Fruit fly (Drosophila melanogaster): ENCODE measurements around the gene CG31788.

CG31788 gene

dm6 chr2L:18257878-18258277 lies at the start of gene CG31788:
Gene CG31788, minus strand, starts transcription at chr2L:18257978.
- TF ChIP-seq psq (optimal IDR thresholded peaks at IDR 0.05) = no peak
- TF ChIP-seq Sin3A (optimal IDR thresholded peaks at IDR 0.05) = no peak
- TF ChIP-seq h (optimal IDR thresholded peaks at IDR 0.05) = no peak
- no peak for TF ChIP-seq ttk (optimal IDR thresholded peaks at IDR 0.05)
- no peak for TF ChIP-seq Myc (optimal IDR thresholded peaks at IDR 0.05)
- no peak for TF ChIP-seq insv (optimal IDR thresholded peaks at IDR 0.05)

dm6 chr2L:18305057-18305829 lies 47.5 kb upstream of the CG31788 start:
- TF ChIP-seq ttk (optimal IDR thresholded peaks at IDR 0.05) (no peak), Myc (optimal IDR thresholded peaks at IDR 0.05) (no peak), h (optimal IDR thresholded peaks at IDR 0.05) (no peak), psq (optimal IDR thresholded peaks at IDR 0.05) (no peak), insv (optimal IDR thresholded peaks at IDR 0.05) (no peak), Sin3A (optimal IDR thresholded peaks at IDR 0.05) (no peak)

- TF ChIP-seq insv (optimal IDR thresholded peaks at IDR 0.05) (no peak), h (optimal IDR thresholded peaks at IDR 0.05) (no peak), Sin3A (optimal IDR thresholded peaks at IDR 0.05) (no peak), Myc (optimal IDR thresholded peaks at IDR 0.05) (no peak), ttk (optimal IDR thresholded peaks at IDR 0.05) (no peak), psq (optimal IDR thresholded peaks at IDR 0.05) (no peak)
Measured at dm6 chr2L:18304469-18304868, 46.7 kb upstream of the CG31788 start.

dm6 chr2L:18302780-18303179 lies 45.0 kb upstream of the CG31788 start:
- TF ChIP-seq ttk (optimal IDR thresholded peaks at IDR 0.05) (no peak), insv (optimal IDR thresholded peaks at IDR 0.05) (no peak), Myc (optimal IDR thresholded peaks at IDR 0.05) (no peak), h (optimal IDR thresholded peaks at IDR 0.05) (no peak), psq (optimal IDR thresholded peaks at IDR 0.05) (no peak)

- TF ChIP-seq Sin3A (optimal IDR thresholded peaks at IDR 0.05) (no peak), insv (optimal IDR thresholded peaks at IDR 0.05) (no peak), Myc (optimal IDR thresholded peaks at IDR 0.05) (no peak), ttk (optimal IDR thresholded peaks at IDR 0.05) (no peak), psq (optimal IDR thresholded peaks at IDR 0.05) (no peak), h (optimal IDR thresholded peaks at IDR 0.05) (no peak)
Measured at dm6 chr2L:18298541-18298940, 40.8 kb upstream of the CG31788 start.

dm6 chr2L:18294421-18294890 lies 36.7 kb upstream of the CG31788 start, which contains the start of gene CG5790:
Gene CG5790, plus strand, starts transcription at chr2L:18294840.
- TF ChIP-seq Myc (optimal IDR thresholded peaks at IDR 0.05) (no peak), Sin3A (optimal IDR thresholded peaks at IDR 0.05) (no peak)

dm6 chr2L:18292222-18292621 lies 34.4 kb upstream of the CG31788 start, which contains the start of gene Sfp36F:
Gene Sfp36F, plus strand, starts transcription at chr2L:18292522.
- no peak for TF ChIP-seq ttk (optimal IDR thresholded peaks at IDR 0.05)
- TF ChIP-seq insv (optimal IDR thresholded peaks at IDR 0.05) = no peak
- no peak for TF ChIP-seq Sin3A (optimal IDR thresholded peaks at IDR 0.05)
- TF ChIP-seq h (optimal IDR thresholded peaks at IDR 0.05) = no peak
- no peak for TF ChIP-seq psq (optimal IDR thresholded peaks at IDR 0.05)
- no peak for TF ChIP-seq Myc (optimal IDR thresholded peaks at IDR 0.05)

- TF ChIP-seq Sin3A (optimal IDR thresholded peaks at IDR 0.05) (no peak), h (optimal IDR thresholded peaks at IDR 0.05) (no peak), ttk (optimal IDR thresholded peaks at IDR 0.05) (no peak), insv (optimal IDR thresholded peaks at IDR 0.05) (no peak), Myc (optimal IDR thresholded peaks at IDR 0.05) (no peak)
Measured at dm6 chr2L:18291362-18291761, 33.6 kb upstream of the CG31788 start, which contains the start of gene CG43362. Gene CG43362, minus strand, starts transcription at chr2L:18291462.

dm6 chr2L:18287171-18287570 lies 29.4 kb upstream of the CG31788 start:
- no peak for TF ChIP-seq ttk (optimal IDR thresholded peaks at IDR 0.05)
- TF ChIP-seq Sin3A (optimal IDR thresholded peaks at IDR 0.05) = no peak

- TF ChIP-seq h (optimal IDR thresholded peaks at IDR 0.05) (no peak), Sin3A (optimal IDR thresholded peaks at IDR 0.05) (no peak), psq (optimal IDR thresholded peaks at IDR 0.05) (no peak), insv (optimal IDR thresholded peaks at IDR 0.05) (no peak), ttk (optimal IDR thresholded peaks at IDR 0.05) (no peak), Myc (optimal IDR thresholded peaks at IDR 0.05) (no peak)
Measured at dm6 chr2L:18285620-18286019, 27.8 kb upstream of the CG31788 start, which contains the start of gene CG31787. Gene CG31787, minus strand, starts transcription at chr2L:18285720.

- TF ChIP-seq insv (optimal IDR thresholded peaks at IDR 0.05) = no peak
- no peak for TF ChIP-seq Myc (optimal IDR thresholded peaks at IDR 0.05)
- no peak for TF ChIP-seq psq (optimal IDR thresholded peaks at IDR 0.05)
- no peak for TF ChIP-seq ttk (optimal IDR thresholded peaks at IDR 0.05)
- no peak for TF ChIP-seq Sin3A (optimal IDR thresholded peaks at IDR 0.05)
- no peak for TF ChIP-seq h (optimal IDR thresholded peaks at IDR 0.05)
Measured at dm6 chr2L:18284150-18284842, 26.5 kb upstream of the CG31788 start.

dm6 chr2L:18275663-18276062 lies 17.9 kb upstream of the CG31788 start, which contains the start of gene CG42750:
Gene CG42750, minus strand, starts transcription at chr2L:18275770.
- TF ChIP-seq Sin3A (optimal IDR thresholded peaks at IDR 0.05) = no peak
- no peak for TF ChIP-seq Myc (optimal IDR thresholded peaks at IDR 0.05)
- no peak for TF ChIP-seq h (optimal IDR thresholded peaks at IDR 0.05)
- TF ChIP-seq insv (optimal IDR thresholded peaks at IDR 0.05) = no peak
- no peak for TF ChIP-seq psq (optimal IDR thresholded peaks at IDR 0.05)
- TF ChIP-seq ttk (optimal IDR thresholded peaks at IDR 0.05) = no peak
